Fruit fly (Drosophila melanogaster) whole organism, embryonic: ENCODE measurements around the gene NimC2.
A peak's percentile ranks its signal among the peaks of the same experiment; 100 is the strongest.

Source experiments
- Adf1 ChIP-seq: fragments of 200-800 bp; sonication (Bioruptor generic); IDR thresholded peaks from 2 replicates; pipeline ENCODE4 v1.3.6; 2022; ENCODE audit warnings: missing biosample characterization, missing genetic modification characterization
- Aef1 ChIP-seq: fragments of 200-800 bp; sonication (Bioruptor generic); IDR thresholded peaks from 3 replicates; pipeline ENCODE4 v1.3.6; 2022; ENCODE audit warnings: missing biosample characterization, missing genetic modification characterization
- CG10565 ChIP-seq: fragments of 200-800 bp; sonication (Bioruptor generic); optimal IDR thresholded peaks from 3 replicates; lab custom pipeline; 2016; ENCODE audit warnings: missing biosample characterization, mild to moderate bottlenecking, missing genetic modification characterization
- CG11456 ChIP-seq: fragments of 200-800 bp; sonication (Bioruptor generic); IDR thresholded peaks from 3 replicates; pipeline ENCODE4 v1.3.6; 2022; ENCODE audit warnings: missing biosample characterization, missing genetic modification characterization
- CG13287 ChIP-seq: fragments of 200-800 bp; sonication (Bioruptor generic); IDR thresholded peaks from 2 replicates; pipeline ENCODE4 v1.3.6; 2022; ENCODE audit warnings: missing biosample characterization, missing genetic modification characterization; ENCODE audit not compliant: partially characterized antibody
- CG16779 ChIP-seq: fragments of 200-800 bp; sonication (Bioruptor generic); IDR thresholded peaks from 2 replicates; pipeline ENCODE4 v1.3.6; 2022; ENCODE audit warnings: missing biosample characterization, missing genetic modification characterization
- CG17385 ChIP-seq: fragments of 200-800 bp; sonication (Bioruptor generic); optimal IDR thresholded peaks from 3 replicates; lab custom pipeline; 2018; ENCODE audit warnings: missing biosample characterization, mild to moderate bottlenecking, missing genetic modification characterization
- CG17802 ChIP-seq: fragments of 200-800 bp; sonication (Bioruptor generic); optimal IDR thresholded peaks from 2 replicates; lab custom pipeline; 2018; ENCODE audit warnings: missing biosample characterization, mild to moderate bottlenecking, missing genetic modification characterization, moderate library complexity
- CG18476 ChIP-seq: fragments of 200-800 bp; sonication (Bioruptor generic); optimal IDR thresholded peaks from 2 replicates; lab custom pipeline; 2016; ENCODE audit warnings: missing biosample characterization, mild to moderate bottlenecking, missing genetic modification characterization
- CG18599 ChIP-seq: fragments of 200-800 bp; sonication (Bioruptor generic); optimal IDR thresholded peaks from 3 replicates; lab custom pipeline; 2017; ENCODE audit warnings: missing biosample characterization, missing genetic modification characterization, mild to moderate bottlenecking, moderate library complexity, missing genetic modification reagents
- CG2120 ChIP-seq: fragments of 200-800 bp; sonication (Bioruptor generic); optimal IDR thresholded peaks from 3 replicates; lab custom pipeline; 2016; ENCODE audit warnings: missing biosample characterization, missing genetic modification characterization
- CG2678 ChIP-seq: fragments of 200-800 bp; sonication (Bioruptor generic); optimal IDR thresholded peaks from 3 replicates; lab custom pipeline; 2019; ENCODE audit warnings: missing biosample characterization, mild to moderate bottlenecking, missing genetic modification characterization, moderate library complexity
- CG31441 ChIP-seq: fragments of 200-800 bp; sonication (Bioruptor generic); IDR thresholded peaks from 2 replicates; pipeline ENCODE4 v1.3.6; 2022; ENCODE audit warnings: missing biosample characterization, missing genetic modification characterization
- CG3163 ChIP-seq: fragments of 200-800 bp; sonication (Bioruptor generic); optimal IDR thresholded peaks from 3 replicates; lab custom pipeline; 2016; ENCODE audit warnings: missing biosample characterization, missing genetic modification characterization
- CG34376 ChIP-seq: fragments of 200-800 bp; sonication (Bioruptor generic); optimal IDR thresholded peaks from 2 replicates; lab custom pipeline; 2018; ENCODE audit warnings: missing biosample characterization, mild to moderate bottlenecking, missing genetic modification characterization
- CG42726 ChIP-seq: fragments of 200-800 bp; sonication (Bioruptor generic); IDR thresholded peaks from 2 replicates; pipeline ENCODE4 v1.3.6; 2022; ENCODE audit warnings: missing biosample characterization, missing genetic modification characterization; ENCODE audit not compliant: partially characterized antibody
- CG5953 ChIP-seq: fragments of 200-800 bp; sonication (Bioruptor generic); IDR thresholded peaks from 2 replicates; pipeline ENCODE4 v1.3.6; 2022; ENCODE audit warnings: missing biosample characterization, missing genetic modification characterization
- CG6175 ChIP-seq: fragments of 200-800 bp; sonication (Bioruptor generic); IDR thresholded peaks from 3 replicates; pipeline ENCODE4 v1.3.6; 2022; ENCODE audit warnings: missing biosample characterization, missing genetic modification characterization
- CG7987 ChIP-seq: fragments of 200-800 bp; sonication (Bioruptor generic); optimal IDR thresholded peaks from 2 replicates; lab custom pipeline; 2018; ENCODE audit warnings: missing biosample characterization, mild to moderate bottlenecking, missing genetic modification characterization, moderate library complexity
- Camta ChIP-seq: fragments of 200-800 bp; sonication (Bioruptor generic); optimal IDR thresholded peaks from 2 replicates; lab custom pipeline; 2016; ENCODE audit warnings: missing biosample characterization, missing genetic modification characterization
- Med ChIP-seq: fragments of 200-800 bp; sonication (Bioruptor generic); peaks from one replicate; lab custom pipeline; 2016; ENCODE audit warnings: missing biosample characterization, missing genetic modification characterization, mild to moderate bottlenecking, inconsistent platforms, moderate library complexity
- Nf-YC ChIP-seq: fragments of 200-800 bp; optimal IDR thresholded peaks from 3 replicates; lab custom pipeline; 2019; ENCODE audit warnings: missing biosample characterization, mild to moderate bottlenecking, missing genetic modification characterization, moderate library complexity
- Pdp1 ChIP-seq, 2 experiments: fragments of 200-800 bp; sonication (Bioruptor generic); optimal IDR thresholded peaks; 3 replicates each; lab custom pipeline; 2016; ENCODE audit warnings: missing biosample characterization in 2 of 2, missing genetic modification characterization in 2 of 2, mild to moderate bottlenecking in 1 of 2, moderate library complexity in 1 of 2
- Rfx ChIP-seq: fragments of 200-800 bp; sonication (Bioruptor generic); IDR thresholded peaks from 2 replicates; pipeline ENCODE4 v1.3.6; 2022; ENCODE audit warnings: missing biosample characterization, missing genetic modification characterization
- Sox102F ChIP-seq: fragments of 200-800 bp; sonication (Bioruptor generic); optimal IDR thresholded peaks from 2 replicates; lab custom pipeline; 2018; ENCODE audit warnings: missing biosample characterization, mild to moderate bottlenecking, missing genetic modification characterization, moderate library complexity
- ap ChIP-seq: fragments of 200-800 bp; sonication (Bioruptor generic); IDR thresholded peaks from 2 replicates; pipeline ENCODE4 v1.3.6; 2022; ENCODE audit warnings: missing biosample characterization, missing genetic modification characterization
- ash1 ChIP-seq: fragments of 200-800 bp; sonication (Bioruptor generic); optimal IDR thresholded peaks from 2 replicates; lab custom pipeline; 2018; ENCODE audit warnings: missing biosample characterization, mild to moderate bottlenecking, missing genetic modification characterization
- chif ChIP-seq, 2 experiments: fragments of 200-800 bp; sonication (Bioruptor generic); optimal IDR thresholded peaks; 3 replicates each; lab custom pipeline; 2016; ENCODE audit warnings: missing biosample characterization in 2 of 2, missing genetic modification characterization in 2 of 2
- chinmo ChIP-seq: fragments of 200-800 bp; sonication (Bioruptor generic); IDR thresholded peaks from 4 replicates; pipeline ENCODE4 v1.3.6; 2022; ENCODE audit warnings: missing biosample characterization, missing genetic modification characterization; ENCODE audit not compliant: partially characterized antibody
- emc ChIP-seq: fragments of 200-800 bp; sonication (Bioruptor generic); optimal IDR thresholded peaks from 2 replicates; lab custom pipeline; 2016; ENCODE audit warnings: missing biosample characterization, missing genetic modification characterization
- eve ChIP-seq, 2 experiments: fragments of >200 bp; optimal IDR thresholded peaks; 2 replicates each; lab custom pipeline; 2017; ENCODE audit warnings: missing biosample characterization in 2 of 2, missing genetic modification characterization in 2 of 2
- exex ChIP-seq: fragments of 200-800 bp; sonication (Bioruptor generic); optimal IDR thresholded peaks from 4 replicates; lab custom pipeline; 2018; ENCODE audit warnings: missing biosample characterization, mild to moderate bottlenecking, missing genetic modification characterization, moderate library complexity
- grau ChIP-seq: fragments of 200-800 bp; optimal IDR thresholded peaks from 3 replicates; lab custom pipeline; 2019; ENCODE audit warnings: missing biosample characterization, mild to moderate bottlenecking, missing genetic modification characterization, moderate library complexity
- grn ChIP-seq: fragments of 200-800 bp; sonication (Bioruptor generic); optimal IDR thresholded peaks from 3 replicates; lab custom pipeline; 2017; ENCODE audit warnings: missing biosample characterization, missing genetic modification characterization
- gro ChIP-seq: fragments of 200-800 bp; sonication (Bioruptor generic); optimal IDR thresholded peaks from 2 replicates; lab custom pipeline; 2016; ENCODE audit warnings: missing biosample characterization, missing genetic modification characterization
- klu ChIP-seq: fragments of 200-800 bp; sonication (Bioruptor generic); IDR thresholded peaks from 2 replicates; pipeline ENCODE4 v1.3.6; 2022; ENCODE audit warnings: missing biosample characterization, missing genetic modification characterization
- lab ChIP-seq: fragments of 200-800 bp; sonication (Bioruptor generic); optimal IDR thresholded peaks from 3 replicates; lab custom pipeline; 2017; ENCODE audit warnings: missing biosample characterization, missing genetic modification characterization, mild to moderate bottlenecking, moderate library complexity, missing genetic modification reagents
- mirr ChIP-seq: fragments of 200-800 bp; sonication (Bioruptor generic); optimal IDR thresholded peaks from 3 replicates; lab custom pipeline; 2018; ENCODE audit warnings: missing biosample characterization, mild to moderate bottlenecking, missing genetic modification characterization
- nau ChIP-seq: fragments of 200-800 bp; sonication (Bioruptor generic); optimal IDR thresholded peaks from 3 replicates; lab custom pipeline; 2017; ENCODE audit warnings: missing biosample characterization, mild to moderate bottlenecking, missing genetic modification characterization, missing genetic modification reagents
- nom ChIP-seq: fragments of 200-800 bp; sonication (Bioruptor generic); optimal IDR thresholded peaks from 2 replicates; lab custom pipeline; 2017; ENCODE audit warnings: missing biosample characterization, missing genetic modification characterization, mild to moderate bottlenecking, moderate library complexity, missing genetic modification reagents
- p53 ChIP-seq: fragments of 200-800 bp; sonication (Bioruptor generic); optimal IDR thresholded peaks from 2 replicates; lab custom pipeline; 2016; ENCODE audit warnings: missing biosample characterization, missing genetic modification characterization
- pb ChIP-seq: fragments of 200-800 bp; sonication (Bioruptor generic); optimal IDR thresholded peaks from 3 replicates; lab custom pipeline; 2016; ENCODE audit warnings: missing biosample characterization, missing genetic modification characterization
- pum ChIP-seq: fragments of 200-800 bp; sonication (Bioruptor generic); optimal IDR thresholded peaks from 2 replicates; lab custom pipeline; 2016; ENCODE audit warnings: missing biosample characterization, missing genetic modification characterization
- salm ChIP-seq: fragments of 200-800 bp; sonication (Bioruptor generic); optimal IDR thresholded peaks from 2 replicates; lab custom pipeline; 2018; ENCODE audit warnings: missing biosample characterization, mild to moderate bottlenecking, missing genetic modification characterization
- schlank ChIP-seq: fragments of 200-800 bp; sonication (Bioruptor generic); optimal IDR thresholded peaks from 2 replicates; lab custom pipeline; 2018; ENCODE audit warnings: missing biosample characterization, mild to moderate bottlenecking, missing genetic modification characterization
- sd ChIP-seq: fragments of 200-800 bp; sonication (Bioruptor generic); optimal IDR thresholded peaks from 3 replicates; lab custom pipeline; 2018; ENCODE audit warnings: missing biosample characterization, mild to moderate bottlenecking, missing genetic modification characterization, moderate library complexity
- sens ChIP-seq: fragments of 200-800 bp; sonication (Bioruptor generic); peaks from one replicate; lab custom pipeline; 2016; ENCODE audit warnings: missing biosample characterization, missing genetic modification characterization
- sens-2 ChIP-seq: fragments of 200-800 bp; sonication (Bioruptor generic); IDR thresholded peaks from 2 replicates; pipeline ENCODE4 v1.3.6; 2022; ENCODE audit warnings: missing biosample characterization, missing genetic modification characterization
- sob ChIP-seq: fragments of 200-800 bp; sonication (Bioruptor generic); IDR thresholded peaks from 2 replicates; pipeline ENCODE4 v1.3.6; 2022; ENCODE audit warnings: missing biosample characterization, missing genetic modification characterization
- sug ChIP-seq: fragments of 200-800 bp; optimal IDR thresholded peaks from 2 replicates; lab custom pipeline; 2019; ENCODE audit warnings: missing biosample characterization, mild to moderate bottlenecking, missing genetic modification characterization, moderate library complexity

NimC2 gene

DNA sequence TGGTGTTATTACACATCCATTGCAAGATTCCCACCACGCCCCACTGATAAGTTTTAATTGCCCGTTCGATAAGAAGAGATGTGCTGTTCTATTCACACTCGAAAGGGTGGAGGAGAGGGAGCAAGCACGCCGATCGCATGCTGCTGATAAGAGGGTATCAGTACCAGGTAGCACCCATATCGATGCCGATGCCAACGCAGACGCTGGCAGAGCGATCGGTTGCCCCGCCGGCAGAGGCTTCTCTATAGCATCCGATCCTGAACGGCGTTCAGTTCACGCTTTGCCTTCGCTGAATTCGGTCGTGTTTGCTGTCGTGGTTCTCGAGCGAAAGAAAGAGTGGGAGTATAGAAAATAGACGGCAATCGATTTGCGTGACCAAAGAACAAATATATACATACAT, 33.6 kb downstream of the NimC2 start (continued):
- TF ChIP-seq CG42726: no peak
- no peak for TF ChIP-seq CG18476 (GFP tag; lab: Kevin White, UChicago)
- 0 out of 3 replicates have a peak, but pooled peaks have one; percentile 53 for TF ChIP-seq CG11456
- TF ChIP-seq lab (GFP tag; lab: Kevin White, UChicago): peak; percentile 41
- TF ChIP-seq chinmo (GFP tag; lab: Robert Waterston, UW): 0 out of 4 replicates have a peak, but pooled peaks have one; percentile 66
- peak; percentile 96 for TF ChIP-seq Adf1 (GFP tag; lab: Robert Waterston, UW)
- TF ChIP-seq CG2120 (GFP tag; lab: Kevin White, UChicago): no peak
- no peak for TF ChIP-seq nom
- peak; percentile 86 for TF ChIP-seq mirr
- peak; percentile 62 for TF ChIP-seq Med (GFP tag; lab: Kevin White, UChicago)
- TF ChIP-seq ash1 (GFP tag; lab: Kevin White, UChicago): no peak
- peak; percentile 14 for TF ChIP-seq CG2678 (tag; lab: Kevin White, UChicago)
- no peak for TF ChIP-seq pb (GFP tag; lab: Kevin White, UChicago)
- TF ChIP-seq CG17802 (tag; lab: Kevin White, UChicago): no peak
- TF ChIP-seq CG7987 (GFP tag; lab: Kevin White, UChicago): peak; percentile 72
- no peak for TF ChIP-seq CG13287 (GFP tag; lab: Robert Waterston, UW)

DNA sequence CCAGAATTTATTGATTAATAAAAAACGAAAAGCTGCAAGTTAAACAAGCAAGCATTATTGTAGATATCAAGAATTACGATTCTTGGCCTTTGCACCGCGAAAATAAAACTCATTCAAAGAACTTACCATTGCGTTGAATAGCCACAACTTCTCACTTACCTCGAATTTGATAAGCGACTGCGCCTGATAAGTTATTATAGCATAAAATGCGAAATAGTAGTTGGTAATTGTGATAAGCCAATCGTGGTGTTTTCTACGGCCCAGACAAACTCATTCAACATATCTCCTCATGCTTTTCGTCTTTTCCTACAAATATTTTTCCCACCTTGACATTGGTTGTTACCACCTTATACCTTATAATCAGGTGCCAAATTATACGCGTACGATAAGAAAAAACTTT, 35.2 kb downstream of the NimC2 start:
- TF ChIP-seq CG18599 (GFP tag; lab: Kevin White, UChicago): peak; percentile 2
- peak; percentile 48 for TF ChIP-seq sug
- no peak for TF ChIP-seq klu (GFP tag; lab: Robert Waterston, UW)
- peak; percentile 10 for TF ChIP-seq grn
- no peak for TF ChIP-seq nau (GFP tag; lab: Kevin White, UChicago)
- TF ChIP-seq CG10565 (GFP tag; lab: Kevin White, UChicago): no peak
- TF ChIP-seq Nf-YC (tag; lab: Kevin White, UChicago): no peak
- TF ChIP-seq sd: peak; percentile 86
- TF ChIP-seq chif (GFP tag; optimal IDR thresholded peaks at IDR 0.05; lab: Kevin White, UChicago): no peak
- no peak for TF ChIP-seq CG3163
- TF ChIP-seq Camta (GFP tag; lab: Kevin White, UChicago): no peak
- no peak for TF ChIP-seq Sox102F (GFP tag; lab: Kevin White, UChicago)
- TF ChIP-seq sens (GFP tag; lab: Kevin White, UChicago): no peak
- TF ChIP-seq Aef1 (GFP tag; lab: Robert Waterston, UW): no peak
- TF ChIP-seq CG5953 (GFP tag; lab: Robert Waterston, UW): no peak
- no peak for TF ChIP-seq Adf1 (GFP tag; lab: Robert Waterston, UW)
- no peak for TF ChIP-seq CG6175
- TF ChIP-seq mirr: peak; percentile 60
- no peak for TF ChIP-seq pum (GFP tag; lab: Kevin White, UChicago)
- no peak for TF ChIP-seq ap (GFP tag; lab: Robert Waterston, UW)
- TF ChIP-seq Rfx (GFP tag; lab: Robert Waterston, UW): no peak
- TF ChIP-seq Pdp1 (GFP tag; optimal IDR thresholded peaks at IDR 0.05; lab: Kevin White, UChicago): peak in 1 of 2 experiments; percentile 58
- no peak for TF ChIP-seq sens-2 (GFP tag; lab: Robert Waterston, UW)
- peak in 1 of 2 experiments; percentile 36 for TF ChIP-seq eve (GFP tag; optimal IDR thresholded peaks at IDR 0.05; lab: Kevin White, UChicago)
- no peak for TF ChIP-seq CG31441 (GFP tag; lab: Robert Waterston, UW)
- no peak for TF ChIP-seq grau (tag; lab: Kevin White, UChicago)
- no peak for TF ChIP-seq CG16779 (GFP tag; lab: Robert Waterston, UW)
- TF ChIP-seq exex: peak; percentile 90
- TF ChIP-seq chinmo (GFP tag; lab: Robert Waterston, UW): 0 out of 4 replicates have a peak, but pooled peaks have one; percentile 23
- TF ChIP-seq schlank (tag; lab: Kevin White, UChicago): no peak
- no peak for TF ChIP-seq emc (GFP tag; lab: Kevin White, UChicago)
- TF ChIP-seq CG17385 (GFP tag; lab: Kevin White, UChicago): no peak
- no peak for TF ChIP-seq gro (GFP tag; lab: Kevin White, UChicago)
- TF ChIP-seq salm (tag; lab: Kevin White, UChicago): no peak
- no peak for TF ChIP-seq sob (GFP tag; lab: Robert Waterston, UW)
- TF ChIP-seq CG34376: peak; percentile 89
- TF ChIP-seq p53 (GFP tag; lab: Kevin White, UChicago): no peak
